Worm (Caenorhabditis elegans) whole organism, L2 larva: ENCODE measurements around the gene age-1.

Source experiments
- C34F6.9 ChIP-seq: fragments of 150-350 bp; optimal IDR thresholded peaks from 2 replicates; lab custom pipeline; 2014; ENCODE audit warnings: missing biosample characterization, missing genetic modification characterization
- F13H6.1 ChIP-seq: sonication (generic microtip); optimal IDR thresholded peaks from 2 replicates; lab custom pipeline; 2016; ENCODE audit warnings: missing genetic modification characterization, missing compliant biosample characterization
- R02D3.7 ChIP-seq: fragments of 150-350 bp; optimal IDR thresholded peaks from 2 replicates; lab custom pipeline; 2014; ENCODE audit warnings: missing biosample characterization, missing genetic modification characterization
- Y55F3AM.14 ChIP-seq: fragments of 200-800 bp; sonication (Bioruptor generic); optimal IDR thresholded peaks from 2 replicates; lab custom pipeline; 2018; ENCODE audit warnings: mild to moderate bottlenecking, missing genetic modification characterization, missing compliant biosample characterization
- ZK546.5 ChIP-seq: sonication (generic microtip); optimal IDR thresholded peaks from 2 replicates; lab custom pipeline; 2017; ENCODE audit warnings: missing biosample characterization, missing genetic modification characterization
- alr-1 ChIP-seq: fragments of 150-350 bp; optimal IDR thresholded peaks from 2 replicates; lab custom pipeline; 2014; ENCODE audit warnings: missing biosample characterization, missing genetic modification characterization
- aly-2 ChIP-seq: fragments of 150-350 bp; optimal IDR thresholded peaks from 2 replicates; lab custom pipeline; 2014; ENCODE audit warnings: missing biosample characterization, missing genetic modification characterization
- ama-1 ChIP-seq: fragments of 150-350 bp; optimal IDR thresholded peaks from 2 replicates; lab custom pipeline; 2018; ENCODE audit warnings: inconsistent platforms
- ceh-82 ChIP-seq: fragments of 150-350 bp; optimal IDR thresholded peaks from 2 replicates; lab custom pipeline; 2014; ENCODE audit warnings: missing biosample characterization, missing genetic modification characterization
- crh-2 ChIP-seq: sonication (generic microtip); optimal IDR thresholded peaks from 2 replicates; lab custom pipeline; 2017; ENCODE audit warnings: missing biosample characterization, missing genetic modification characterization
- dmd-4 ChIP-seq: sonication (generic microtip); optimal IDR thresholded peaks from 2 replicates; lab custom pipeline; 2017; ENCODE audit warnings: missing biosample characterization, missing genetic modification characterization
- elt-3 ChIP-seq: sonication (generic microtip); optimal IDR thresholded peaks from 2 replicates; lab custom pipeline; 2017; ENCODE audit warnings: missing biosample characterization, missing genetic modification characterization
- gmeb-1 ChIP-seq: fragments of 150-350 bp; optimal IDR thresholded peaks from 2 replicates; lab custom pipeline; 2014; ENCODE audit warnings: missing biosample characterization, missing genetic modification characterization
- lin-11 ChIP-seq: fragments of 150-350 bp; sonication (generic microtip); optimal IDR thresholded peaks from 2 replicates; lab custom pipeline; 2014; ENCODE audit warnings: missing biosample characterization, missing genetic modification characterization, inconsistent platforms, mixed read lengths
- lin-13 ChIP-seq: fragments of 150-350 bp; optimal IDR thresholded peaks from 2 replicates; lab custom pipeline; 2014; ENCODE audit warnings: missing biosample characterization, missing genetic modification reagents, missing genetic modification characterization
- lin-39 ChIP-seq: fragments of 150-350 bp; optimal IDR thresholded peaks from 2 replicates; lab custom pipeline; 2014; ENCODE audit warnings: missing biosample characterization, missing genetic modification reagents, missing genetic modification characterization
- mab-5 ChIP-seq: fragments of 150-350 bp; optimal IDR thresholded peaks from 2 replicates; lab custom pipeline; 2014; ENCODE audit warnings: missing biosample characterization, missing genetic modification characterization
- mdl-1 ChIP-seq, 2 experiments: fragments of 150-350 bp in 1 of 2; sonication (generic microtip) in 1 of 2; optimal IDR thresholded peaks; 2 replicates each; lab custom pipeline; 2017; ENCODE audit warnings: missing biosample characterization in 2 of 2, missing genetic modification characterization in 2 of 2
- nhr-10 ChIP-seq: sonication (generic microtip); optimal IDR thresholded peaks from 2 replicates; lab custom pipeline; 2017; ENCODE audit warnings: missing biosample characterization, missing genetic modification characterization
- nhr-11 ChIP-seq: fragments of 150-350 bp; optimal IDR thresholded peaks from 2 replicates; lab custom pipeline; 2014; ENCODE audit warnings: missing biosample characterization, missing genetic modification characterization
- nhr-12 ChIP-seq: fragments of 150-350 bp; optimal IDR thresholded peaks from 2 replicates; lab custom pipeline; 2014; ENCODE audit warnings: missing biosample characterization, missing genetic modification characterization
- nhr-129 ChIP-seq: fragments of 150-350 bp; optimal IDR thresholded peaks from 2 replicates; lab custom pipeline; 2014; ENCODE audit warnings: missing biosample characterization, missing genetic modification characterization
- nhr-21 ChIP-seq: fragments of 150-350 bp; optimal IDR thresholded peaks from 2 replicates; lab custom pipeline; 2014; ENCODE audit warnings: missing biosample characterization, missing genetic modification characterization
- nhr-23 ChIP-seq: fragments of 150-350 bp; optimal IDR thresholded peaks from 2 replicates; lab custom pipeline; 2014; ENCODE audit warnings: missing biosample characterization, missing genetic modification reagents, missing genetic modification characterization
- nhr-237 ChIP-seq: fragments of 150-350 bp; optimal IDR thresholded peaks from 2 replicates; lab custom pipeline; 2014; ENCODE audit warnings: missing biosample characterization, missing genetic modification characterization
- nhr-25 ChIP-seq: fragments of 150-350 bp; sonication (generic microtip); optimal IDR thresholded peaks from 3 replicates; lab custom pipeline; 2014; ENCODE audit warnings: missing biosample characterization, missing genetic modification characterization
- nhr-6 ChIP-seq: fragments of 150-350 bp; optimal IDR thresholded peaks from 2 replicates; lab custom pipeline; 2014; ENCODE audit warnings: missing biosample characterization, missing genetic modification characterization
- nhr-77 ChIP-seq: fragments of 150-350 bp; optimal IDR thresholded peaks from 2 replicates; lab custom pipeline; 2014; ENCODE audit warnings: missing biosample characterization, missing genetic modification characterization
- peb-1 ChIP-seq: fragments of 150-350 bp; optimal IDR thresholded peaks from 2 replicates; lab custom pipeline; 2014; ENCODE audit warnings: missing biosample characterization, missing genetic modification characterization
- skn-1 ChIP-seq: sonication (generic microtip); optimal IDR thresholded peaks from 2 replicates; lab custom pipeline; 2017; ENCODE audit warnings: missing biosample characterization, missing genetic modification characterization
- sma-9 ChIP-seq, 2 experiments: fragments of 150-350 bp in 1 of 2; sonication (generic microtip) in 1 of 2; optimal IDR thresholded peaks; 2 replicates each; lab custom pipeline; 2014 to 2016; ENCODE audit warnings: missing genetic modification characterization in 2 of 2, mild to moderate bottlenecking in 1 of 2, missing biosample characterization in 1 of 2, missing compliant biosample characterization in 1 of 2, missing genetic modification reagents in 1 of 2, moderate library complexity in 1 of 2
- snpc-4 ChIP-seq: fragments of 150-350 bp; optimal IDR thresholded peaks from 2 replicates; lab custom pipeline; 2014; ENCODE audit warnings: missing biosample characterization, missing genetic modification characterization
- unc-39 ChIP-seq: fragments of 150-350 bp; optimal IDR thresholded peaks from 2 replicates; lab custom pipeline; 2014; ENCODE audit warnings: missing biosample characterization, missing genetic modification characterization
- unc-55 ChIP-seq: fragments of 150-350 bp; sonication (generic microtip); optimal IDR thresholded peaks from 3 replicates; lab custom pipeline; 2014; ENCODE audit warnings: missing biosample characterization, missing genetic modification reagents, missing genetic modification characterization
- unc-62 ChIP-seq: fragments of 150-350 bp; optimal IDR thresholded peaks from 2 replicates; lab custom pipeline; 2014; ENCODE audit warnings: missing biosample characterization, missing genetic modification reagents, missing genetic modification characterization
- zag-1 ChIP-seq: fragments of 150-350 bp; optimal IDR thresholded peaks from 2 replicates; lab custom pipeline; 2014; ENCODE audit warnings: missing biosample characterization, missing genetic modification characterization

The age-1 gene

ce11 chrII:11521300-11521699 is 5.6 kb downstream of the age-1 start, which contains the start of gene Y62F5A.10:
Gene Y62F5A.10 (plus strand): TSS chrII:11521600.
- TF ChIP-seq lin-13 (no peak), nhr-77 (tag; lab: Kevin White, UChicago) (no peak)

ce11 chrII:11518184-11518583 is 8.7 kb downstream of the age-1 start, which contains the start of gene B0334.10:
Gene B0334.10 (plus strand): TSS chrII:11518484.
- no peak for TF ChIP-seq nhr-11
- TF ChIP-seq nhr-25 (tag; lab: Kevin White, UChicago): no peak
- no peak for TF ChIP-seq Y55F3AM.14 (GFP tag; lab: Kevin White, UChicago)
- TF ChIP-seq zag-1 (tag; lab: Kevin White, UChicago): no peak

ce11 chrII:11514775-11515174 is 12.1 kb downstream of the age-1 start, which contains the start of gene srh-44:
Gene srh-44 (plus strand): TSS chrII:11515075.
- TF ChIP-seq snpc-4: no peak
- no peak for TF ChIP-seq mab-5 (tag; lab: Kevin White, UChicago)
- no peak for TF ChIP-seq nhr-11
- TF ChIP-seq nhr-10 (tag; lab: Kevin White, UChicago): no peak
- TF ChIP-seq lin-39 (tag; lab: Kevin White, UChicago): no peak
- TF ChIP-seq nhr-237 (tag; lab: Kevin White, UChicago): no peak
- TF ChIP-seq peb-1 (tag; lab: Kevin White, UChicago): no peak
- TF ChIP-seq gmeb-1 (tag; lab: Kevin White, UChicago): no peak
- no peak for TF ChIP-seq unc-39 (tag; lab: Kevin White, UChicago)
- TF ChIP-seq sma-9 (GFP tag; optimal IDR thresholded peaks at IDR 0.05; lab: Kevin White, UChicago): no peak
- no peak for TF ChIP-seq sma-9 (tag; optimal IDR thresholded peaks at IDR 0.05; lab: Kevin White, UChicago)
- TF ChIP-seq elt-3: no peak
- no peak for TF ChIP-seq nhr-23 (tag; lab: Kevin White, UChicago)
- no peak for TF ChIP-seq ZK546.5 (tag; lab: Kevin White, UChicago)
- TF ChIP-seq nhr-12 (tag; lab: Kevin White, UChicago): no peak

- TF ChIP-seq unc-39 (tag; lab: Kevin White, UChicago): no peak
- TF ChIP-seq alr-1: no peak
- no peak for TF ChIP-seq nhr-6 (tag; lab: Kevin White, UChicago)
- no peak for TF ChIP-seq R02D3.7
- no peak for TF ChIP-seq F13H6.1 (tag; lab: Kevin White, UChicago)
- TF ChIP-seq nhr-237 (tag; lab: Kevin White, UChicago): no peak
- TF ChIP-seq ZK546.5 (tag; lab: Kevin White, UChicago): no peak
- no peak for TF ChIP-seq ama-1
- no peak for TF ChIP-seq mdl-1 (tag; optimal IDR thresholded peaks at IDR 0.05; lab: Kevin White, UChicago)
- TF ChIP-seq nhr-12 (tag; lab: Kevin White, UChicago): no peak
- no peak for TF ChIP-seq nhr-10 (tag; lab: Kevin White, UChicago)
Measured at ce11 chrII:11512921-11513320, 13.9 kb downstream of the age-1 start.

- no peak for TF ChIP-seq zag-1 (tag; lab: Kevin White, UChicago)
- TF ChIP-seq elt-3: no peak
- TF ChIP-seq aly-2 (tag; lab: Kevin White, UChicago): no peak
- no peak for TF ChIP-seq nhr-129
- no peak for TF ChIP-seq unc-55 (GFP tag; lab: Kevin White, UChicago)
- TF ChIP-seq nhr-21 (tag; lab: Kevin White, UChicago): no peak
- TF ChIP-seq dmd-4 (tag; lab: Kevin White, UChicago): no peak
- TF ChIP-seq crh-2 (tag; lab: Kevin White, UChicago): no peak
- no peak for TF ChIP-seq nhr-6 (tag; lab: Kevin White, UChicago)
- TF ChIP-seq ceh-82 (tag; lab: Kevin White, UChicago): no peak
- TF ChIP-seq, all 48 proteins: peak for 0
Measured at ce11 chrII:11510373-11510772, 16.5 kb downstream of the age-1 start, which contains the start of gene npr-41. Gene npr-41 (plus strand): TSS chrII:11510673.

ce11 chrII:11503761-11504160 is 23.1 kb downstream of the age-1 start:
- TF ChIP-seq lin-11 (tag; lab: Kevin White, UChicago) (no peak), nhr-21 (tag; lab: Kevin White, UChicago) (no peak), nhr-11 (no peak), sma-9 (GFP tag; optimal IDR thresholded peaks at IDR 0.05; lab: Kevin White, UChicago) (no peak), sma-9 (tag; optimal IDR thresholded peaks at IDR 0.05; lab: Kevin White, UChicago) (no peak), skn-1 (no peak), ceh-82 (tag; lab: Kevin White, UChicago) (no peak), Y55F3AM.14 (GFP tag; lab: Kevin White, UChicago) (no peak), unc-55 (GFP tag; lab: Kevin White, UChicago) (no peak), unc-62 (no peak), C34F6.9 (tag; lab: Kevin White, UChicago) (no peak)
